Fruit fly (Drosophila melanogaster) whole organism, embryonic: ENCODE results near the gene park.

Experiments used
- B-H1 ChIP-seq: fragments of 200-800 bp; sonication (Bioruptor generic); IDR thresholded peaks from 3 replicates; pipeline ENCODE4 v1.3.6; 2022; ENCODE audit warnings: missing biosample characterization, missing genetic modification characterization
- BEAF-32 ChIP-seq: fragments of 200-800 bp; sonication (Bioruptor generic); optimal IDR thresholded peaks from 3 replicates; lab custom pipeline; 2017; ENCODE audit warnings: missing biosample characterization, missing genetic modification characterization, mild to moderate bottlenecking, moderate library complexity, missing genetic modification reagents
- Blimp-1 ChIP-seq: fragments of 200-800 bp; sonication (Bioruptor generic); optimal IDR thresholded peaks from 3 replicates; lab custom pipeline; 2018; ENCODE audit warnings: missing biosample characterization, missing genetic modification characterization, mild to moderate bottlenecking, moderate library complexity, missing genetic modification reagents
- CG12391 ChIP-seq: fragments of 200-800 bp; sonication (Bioruptor generic); optimal IDR thresholded peaks from 3 replicates; lab custom pipeline; 2018; ENCODE audit warnings: missing biosample characterization, mild to moderate bottlenecking, missing genetic modification characterization, moderate library complexity
- CG12659 ChIP-seq: fragments of 200-800 bp; sonication (Bioruptor generic); optimal IDR thresholded peaks from 3 replicates; lab custom pipeline; 2017; ENCODE audit warnings: mild to moderate bottlenecking, missing biosample characterization, missing genetic modification reagents, missing genetic modification characterization
- CG13624 ChIP-seq: fragments of 200-800 bp; sonication (Bioruptor generic); optimal IDR thresholded peaks from 2 replicates; lab custom pipeline; 2016; ENCODE audit warnings: missing biosample characterization, missing genetic modification characterization
- CG17361 ChIP-seq: fragments of 200-800 bp; sonication (Bioruptor generic); IDR thresholded peaks from 3 replicates; pipeline ENCODE4 v1.3.6; 2022; ENCODE audit warnings: missing biosample characterization, missing genetic modification characterization
- CG17568 ChIP-seq: fragments of 200-800 bp; sonication (Bioruptor generic); optimal IDR thresholded peaks from 2 replicates; lab custom pipeline; 2018; ENCODE audit warnings: missing biosample characterization, mild to moderate bottlenecking, missing genetic modification characterization, moderate library complexity
- CG2875 ChIP-seq: fragments of 200-800 bp; sonication (Bioruptor generic); optimal IDR thresholded peaks from 2 replicates; lab custom pipeline; 2017; ENCODE audit warnings: missing biosample characterization, mild to moderate bottlenecking, missing genetic modification characterization, missing genetic modification reagents
- CG31224 ChIP-seq: fragments of 200-800 bp; sonication (Bioruptor generic); IDR thresholded peaks from 2 replicates; pipeline ENCODE4 v1.3.6; 2022; ENCODE audit warnings: missing biosample characterization, missing genetic modification characterization
- CG3163 ChIP-seq: fragments of 200-800 bp; sonication (Bioruptor generic); optimal IDR thresholded peaks from 3 replicates; lab custom pipeline; 2016; ENCODE audit warnings: missing biosample characterization, missing genetic modification characterization
- CG6254 ChIP-seq: fragments of 200-800 bp; sonication (Bioruptor generic); optimal IDR thresholded peaks from 3 replicates; lab custom pipeline; 2017; ENCODE audit warnings: mild to moderate bottlenecking, missing biosample characterization, missing genetic modification reagents, missing genetic modification characterization
- CG6272 ChIP-seq: fragments of 200-800 bp; sonication (Bioruptor generic); IDR thresholded peaks from 2 replicates; pipeline ENCODE4 v1.3.6; 2022; ENCODE audit warnings: missing biosample characterization, missing genetic modification characterization
- CG6854 ChIP-seq: fragments of 200-800 bp; sonication (Bioruptor generic); optimal IDR thresholded peaks from 3 replicates; lab custom pipeline; 2017; ENCODE audit warnings: missing biosample characterization, mild to moderate bottlenecking, missing genetic modification characterization
- CG7372 ChIP-seq: fragments of 200-800 bp; sonication (Bioruptor generic); IDR thresholded peaks from 2 replicates; pipeline ENCODE4 v1.3.6; 2022; ENCODE audit warnings: missing biosample characterization, missing genetic modification characterization
- CG7839 ChIP-seq: fragments of 200-800 bp; sonication (Bioruptor generic); optimal IDR thresholded peaks from 3 replicates; lab custom pipeline; 2018; ENCODE audit warnings: missing biosample characterization, mild to moderate bottlenecking, missing genetic modification characterization, moderate library complexity
- CG8924 ChIP-seq: fragments of 200-800 bp; optimal IDR thresholded peaks from 3 replicates; lab custom pipeline; 2019; ENCODE audit warnings: missing biosample characterization, mild to moderate bottlenecking, missing genetic modification characterization, moderate library complexity
- CG9437 ChIP-seq: fragments of 200-800 bp; sonication (Bioruptor generic); optimal IDR thresholded peaks from 2 replicates; lab custom pipeline; 2018; ENCODE audit warnings: missing biosample characterization, mild to moderate bottlenecking, missing genetic modification characterization
- Dbx ChIP-seq: fragments of 200-800 bp; sonication (Bioruptor generic); IDR thresholded peaks from 3 replicates; pipeline ENCODE4 v1.3.6; 2022; ENCODE audit warnings: missing biosample characterization, missing genetic modification characterization
- Deaf1 ChIP-seq: fragments of 200-800 bp; optimal IDR thresholded peaks from 3 replicates; lab custom pipeline; 2019; ENCODE audit warnings: missing biosample characterization, mild to moderate bottlenecking, missing genetic modification characterization, moderate library complexity
- Ets97D ChIP-seq: fragments of 200-800 bp; sonication (Bioruptor generic); optimal IDR thresholded peaks from 3 replicates; lab custom pipeline; 2016; ENCODE audit warnings: missing biosample characterization, missing genetic modification characterization
- HLH4C ChIP-seq: fragments of 200-800 bp; sonication (Bioruptor generic); IDR thresholded peaks from 3 replicates; pipeline ENCODE4 v1.3.6; 2022; ENCODE audit warnings: missing biosample characterization, missing genetic modification characterization; ENCODE audit not compliant: partially characterized antibody
- HmgZ ChIP-seq: fragments of 200-800 bp; sonication (Bioruptor generic); optimal IDR thresholded peaks from 2 replicates; lab custom pipeline; 2018; ENCODE audit warnings: missing biosample characterization, mild to moderate bottlenecking, missing genetic modification characterization
- Lim3 ChIP-seq: fragments of 200-800 bp; sonication (Bioruptor generic); IDR thresholded peaks from 2 replicates; pipeline ENCODE4 v1.3.6; 2022; ENCODE audit warnings: missing biosample characterization, missing genetic modification characterization
- Myb ChIP-seq: fragments of 200-800 bp; sonication (Bioruptor generic); optimal IDR thresholded peaks from 2 replicates; lab custom pipeline; 2016; ENCODE audit warnings: missing biosample characterization, missing genetic modification characterization
- Ravus ChIP-seq: fragments of 200-800 bp; sonication (Bioruptor generic); IDR thresholded peaks from 2 replicates; pipeline ENCODE4 v1.3.6; 2022; ENCODE audit warnings: missing biosample characterization, missing genetic modification characterization
- ac ChIP-seq: fragments of 200-800 bp; sonication (Bioruptor generic); optimal IDR thresholded peaks from 3 replicates; lab custom pipeline; 2017; ENCODE audit warnings: missing biosample characterization, mild to moderate bottlenecking, missing genetic modification characterization
- bcd ChIP-seq: fragments of 200-800 bp; sonication (Bioruptor generic); optimal IDR thresholded peaks from 2 replicates; lab custom pipeline; 2017; ENCODE audit warnings: missing biosample characterization, mild to moderate bottlenecking, missing genetic modification characterization
- bigmax ChIP-seq: fragments of 200-800 bp; sonication (Bioruptor generic); optimal IDR thresholded peaks from 2 replicates; lab custom pipeline; 2018; ENCODE audit warnings: missing biosample characterization, mild to moderate bottlenecking, missing genetic modification characterization
- chm ChIP-seq: fragments of 200-800 bp; sonication (Bioruptor generic); IDR thresholded peaks from 2 replicates; pipeline ENCODE4 v1.3.6; 2022; ENCODE audit warnings: missing biosample characterization, missing genetic modification characterization
- emc ChIP-seq: fragments of 200-800 bp; sonication (Bioruptor generic); optimal IDR thresholded peaks from 2 replicates; lab custom pipeline; 2016; ENCODE audit warnings: missing biosample characterization, missing genetic modification characterization
- gcm ChIP-seq: fragments of 200-800 bp; sonication (Bioruptor generic); optimal IDR thresholded peaks from 2 replicates; lab custom pipeline; 2019; ENCODE audit warnings: missing biosample characterization, mild to moderate bottlenecking, missing genetic modification characterization, moderate library complexity
- gcm2 ChIP-seq: fragments of 200-800 bp; sonication (Bioruptor generic); optimal IDR thresholded peaks from 2 replicates; lab custom pipeline; 2016; ENCODE audit warnings: missing biosample characterization, missing genetic modification characterization
- gsb ChIP-seq: fragments of 200-800 bp; sonication (Bioruptor generic); IDR thresholded peaks from 2 replicates; pipeline ENCODE4 v1.3.6; 2022; ENCODE audit warnings: missing biosample characterization, missing genetic modification characterization
- hb ChIP-seq: fragments of 200-800 bp; sonication (Bioruptor generic); IDR thresholded peaks from 3 replicates; pipeline ENCODE4 v1.3.6; 2022; ENCODE audit warnings: missing biosample characterization, missing genetic modification characterization; ENCODE audit not compliant: partially characterized antibody
- ind ChIP-seq: fragments of 200-800 bp; sonication (Bioruptor generic); optimal IDR thresholded peaks from 3 replicates; lab custom pipeline; 2016; ENCODE audit warnings: missing biosample characterization, missing genetic modification characterization
- knrl ChIP-seq: fragments of 200-800 bp; sonication (Bioruptor generic); IDR thresholded peaks from 3 replicates; pipeline ENCODE4 v1.3.6; 2022; ENCODE audit warnings: missing biosample characterization, missing genetic modification characterization; ENCODE audit not compliant: partially characterized antibody
- nau ChIP-seq: fragments of 200-800 bp; sonication (Bioruptor generic); optimal IDR thresholded peaks from 3 replicates; lab custom pipeline; 2017; ENCODE audit warnings: missing biosample characterization, mild to moderate bottlenecking, missing genetic modification characterization, missing genetic modification reagents
- nmo ChIP-seq: fragments of 200-800 bp; sonication (Bioruptor generic); optimal IDR thresholded peaks from 2 replicates; lab custom pipeline; 2018; ENCODE audit warnings: missing biosample characterization, mild to moderate bottlenecking, missing genetic modification characterization, moderate library complexity
- oc ChIP-seq: fragments of 200-800 bp; sonication (Bioruptor generic); optimal IDR thresholded peaks from 2 replicates; lab custom pipeline; 2018; ENCODE audit warnings: missing biosample characterization, mild to moderate bottlenecking, missing genetic modification characterization, moderate library complexity
- pho ChIP-seq: fragments of 200-800 bp; sonication (Bioruptor generic); optimal IDR thresholded peaks from 2 replicates; lab custom pipeline; 2016; ENCODE audit warnings: missing biosample characterization, missing genetic modification characterization
- run ChIP-seq: fragments of 200-800 bp; sonication (Bioruptor generic); optimal IDR thresholded peaks from 3 replicates; lab custom pipeline; 2018; ENCODE audit warnings: missing biosample characterization, mild to moderate bottlenecking, missing genetic modification characterization
- sd ChIP-seq: fragments of 200-800 bp; sonication (Bioruptor generic); optimal IDR thresholded peaks from 3 replicates; lab custom pipeline; 2018; ENCODE audit warnings: missing biosample characterization, mild to moderate bottlenecking, missing genetic modification characterization, moderate library complexity
- sens ChIP-seq: fragments of 200-800 bp; sonication (Bioruptor generic); peaks from one replicate; lab custom pipeline; 2016; ENCODE audit warnings: missing biosample characterization, missing genetic modification characterization
- sob ChIP-seq: fragments of 200-800 bp; sonication (Bioruptor generic); IDR thresholded peaks from 2 replicates; pipeline ENCODE4 v1.3.6; 2022; ENCODE audit warnings: missing biosample characterization, missing genetic modification characterization
- ssp ChIP-seq: fragments of 200-800 bp; sonication (Bioruptor generic); IDR thresholded peaks from 2 replicates; pipeline ENCODE4 v1.3.6; 2022; ENCODE audit warnings: missing biosample characterization, missing genetic modification characterization
- sug ChIP-seq: fragments of 200-800 bp; optimal IDR thresholded peaks from 2 replicates; lab custom pipeline; 2019; ENCODE audit warnings: missing biosample characterization, mild to moderate bottlenecking, missing genetic modification characterization, moderate library complexity
- usp ChIP-seq: fragments of >200 bp; optimal IDR thresholded peaks from 2 replicates; lab custom pipeline; 2017; ENCODE audit warnings: missing biosample characterization, missing genetic modification characterization
- vvl ChIP-seq: fragments of 200-800 bp; sonication (Bioruptor generic); IDR thresholded peaks from 2 replicates; pipeline ENCODE4 v1.3.6; 2022; ENCODE audit warnings: missing biosample characterization, missing genetic modification characterization
- zen ChIP-seq: fragments of 200-800 bp; sonication (Bioruptor generic); optimal IDR thresholded peaks from 3 replicates; lab custom pipeline; 2018; ENCODE audit warnings: missing biosample characterization, mild to moderate bottlenecking, missing genetic modification characterization, moderate library complexity

The park gene

dm6 chr3L:21175531-21176271 lies 21.0 kb downstream of the park start (continued):
- TF ChIP-seq CG12391 (peak; percentile 32), CG17568 (GFP tag; lab: Kevin White, UChicago) (no peak), Blimp-1 (GFP tag; lab: Kevin White, UChicago) (no peak), CG6272 (GFP tag; lab: Robert Waterston, UW) (no peak), knrl (peak; percentile 58), Ets97D (GFP tag; lab: Kevin White, UChicago) (peak; percentile 70), HLH4C (GFP tag; lab: Robert Waterston, UW) (no peak), CG13624 (GFP tag; lab: Kevin White, UChicago) (no peak), usp (GFP tag; lab: Kevin White, UChicago) (no peak), sug (tag; lab: Kevin White, UChicago) (peak; percentile 27), Ravus (GFP tag; lab: Robert Waterston, UW) (no peak), hb (no peak), oc (tag; lab: Kevin White, UChicago) (no peak), CG7839 (tag; lab: Kevin White, UChicago) (no peak), vvl (GFP tag; lab: Robert Waterston, UW) (no peak), CG8924 (tag; lab: Kevin White, UChicago) (peak; percentile 13), bigmax (GFP tag; lab: Kevin White, UChicago) (no peak), CG31224 (no peak), CG2875 (no peak), ac (GFP tag; lab: Kevin White, UChicago) (no peak), bcd (GFP tag; lab: Kevin White, UChicago) (no peak), gcm (GFP tag; lab: Kevin White, UChicago) (no peak), HmgZ (peak; percentile 37), emc (no peak), CG12659 (GFP tag; lab: Kevin White, UChicago) (peak; percentile 76), B-H1 (GFP tag; lab: Robert Waterston, UW) (no peak), run (tag; lab: Kevin White, UChicago) (no peak), CG7372 (GFP tag; lab: Robert Waterston, UW) (no peak), CG6254 (no peak), CG3163 (GFP tag; lab: Kevin White, UChicago) (no peak), Lim3 (no peak), gsb (GFP tag; lab: Robert Waterston, UW) (no peak), Dbx (GFP tag; lab: Robert Waterston, UW) (no peak), nau (GFP tag; lab: Kevin White, UChicago) (no peak), ssp (GFP tag; lab: Robert Waterston, UW) (peak; percentile 50), nmo (GFP tag; lab: Kevin White, UChicago) (peak; percentile 67), Myb (GFP tag; lab: Kevin White, UChicago) (peak; percentile 99), CG17361 (no peak; the same call in 2 of the 3 replicates), CG9437 (GFP tag; lab: Kevin White, UChicago) (no peak), BEAF-32 (peak; percentile 70), zen (tag; lab: Kevin White, UChicago) (no peak), sens (GFP tag; lab: Kevin White, UChicago) (peak; percentile 85), gcm2 (no peak), ind (no peak), pho (no peak), Deaf1 (tag; lab: Kevin White, UChicago) (no peak), CG6854 (GFP tag; lab: Kevin White, UChicago) (no peak), sob (GFP tag; lab: Robert Waterston, UW) (no peak), chm (GFP tag; lab: Robert Waterston, UW) (peak; percentile 56; the same call in 1 of the 2 replicates), sd (tag; lab: Kevin White, UChicago) (peak; percentile 85)
